Fruit fly (Drosophila melanogaster) whole organism, pupa: ENCODE results near the gene CG32856.

Experiments used
- CG10348 ChIP-seq: fragments of 200-800 bp; sonication (Bioruptor generic); IDR thresholded peaks from 2 replicates; pipeline ENCODE4 v1.3.6; 2022; ENCODE audit warnings: missing biosample characterization, missing genetic modification characterization
- CG12605 ChIP-seq: fragments of 200-800 bp; sonication (Bioruptor generic); IDR thresholded peaks from 2 replicates; pipeline ENCODE4 v1.3.6; 2022; ENCODE audit warnings: missing biosample characterization, missing genetic modification characterization
- CG13204 ChIP-seq: fragments of 200-800 bp; sonication (Bioruptor generic); optimal IDR thresholded peaks from 2 replicates; lab custom pipeline; 2018; ENCODE audit warnings: missing biosample characterization, mild to moderate bottlenecking, missing genetic modification characterization, moderate library complexity
- CG14655 ChIP-seq: fragments of 200-800 bp; sonication (Bioruptor generic); optimal IDR thresholded peaks from 3 replicates; lab custom pipeline; 2017; ENCODE audit warnings: mild to moderate bottlenecking, missing biosample characterization, missing genetic modification reagents, missing genetic modification characterization
- CG15710 ChIP-seq: fragments of 200-800 bp; sonication (Bioruptor generic); optimal IDR thresholded peaks from 2 replicates; lab custom pipeline; 2018; ENCODE audit warnings: missing biosample characterization, mild to moderate bottlenecking, missing genetic modification characterization, moderate library complexity
- CG17806 ChIP-seq: fragments of 200-800 bp; sonication (Bioruptor generic); optimal IDR thresholded peaks from 2 replicates; lab custom pipeline; 2018; ENCODE audit warnings: missing biosample characterization, mild to moderate bottlenecking, missing genetic modification characterization, moderate library complexity
- CG32121 ChIP-seq: fragments of 200-800 bp; sonication (Bioruptor generic); IDR thresholded peaks from 2 replicates; pipeline ENCODE4 v1.3.6; 2022; ENCODE audit warnings: missing biosample characterization, missing genetic modification characterization
- CG34367 ChIP-seq: fragments of 200-800 bp; sonication (Bioruptor generic); optimal IDR thresholded peaks from 2 replicates; lab custom pipeline; 2018; ENCODE audit warnings: missing biosample characterization, mild to moderate bottlenecking, missing genetic modification characterization
- CG4496 ChIP-seq: fragments of 200-800 bp; sonication (Bioruptor generic); IDR thresholded peaks from 3 replicates; pipeline ENCODE4 v1.3.6; 2022; ENCODE audit warnings: missing biosample characterization, missing genetic modification characterization
- CG8159 ChIP-seq: fragments of 200-800 bp; sonication (Bioruptor generic); optimal IDR thresholded peaks from 3 replicates; lab custom pipeline; 2018; ENCODE audit warnings: missing biosample characterization, mild to moderate bottlenecking, missing genetic modification characterization, moderate library complexity
- CG8301 ChIP-seq: fragments of 200-800 bp; sonication (Bioruptor generic); optimal IDR thresholded peaks from 2 replicates; lab custom pipeline; 2018; ENCODE audit warnings: missing biosample characterization, mild to moderate bottlenecking, missing genetic modification characterization
- CG9948 ChIP-seq: fragments of 200-800 bp; sonication (Bioruptor generic); optimal IDR thresholded peaks from 2 replicates; lab custom pipeline; 2018; ENCODE audit warnings: missing biosample characterization, mild to moderate bottlenecking, missing genetic modification characterization, moderate library complexity
- D1 ChIP-seq: fragments of 200-800 bp; sonication (Bioruptor generic); optimal IDR thresholded peaks from 2 replicates; lab custom pipeline; 2018; ENCODE audit warnings: missing biosample characterization, mild to moderate bottlenecking, missing genetic modification characterization, moderate library complexity
- EcR ChIP-seq: fragments of 200-800 bp; sonication (Bioruptor generic); optimal IDR thresholded peaks from 3 replicates; lab custom pipeline; 2019; ENCODE audit warnings: missing biosample characterization, missing genetic modification characterization, mild to moderate bottlenecking, moderate library complexity, missing genetic modification reagents
- Ets98B ChIP-seq: fragments of 200-800 bp; sonication (Bioruptor generic); IDR thresholded peaks from 2 replicates; pipeline ENCODE4 v1.3.6; 2022; ENCODE audit warnings: missing biosample characterization, missing genetic modification characterization
- Pif1A ChIP-seq: fragments of 200-800 bp; sonication (Bioruptor generic); optimal IDR thresholded peaks from 3 replicates; lab custom pipeline; 2016; ENCODE audit warnings: missing biosample characterization, missing genetic modification characterization
- Pif1B ChIP-seq: fragments of 200-800 bp; sonication (Bioruptor generic); optimal IDR thresholded peaks from 3 replicates; lab custom pipeline; 2016; ENCODE audit warnings: missing biosample characterization, missing genetic modification characterization
- Snoo ChIP-seq: fragments of 200-800 bp; sonication (Bioruptor generic); optimal IDR thresholded peaks from 3 replicates; lab custom pipeline; 2017; ENCODE audit warnings: missing biosample characterization, mild to moderate bottlenecking, missing genetic modification characterization, inconsistent platforms
- fd96Ca ChIP-seq: fragments of 200-800 bp; sonication (Bioruptor generic); IDR thresholded peaks from 3 replicates; pipeline ENCODE4 v1.3.6; 2022; ENCODE audit warnings: missing biosample characterization, missing genetic modification characterization
- gl ChIP-seq: fragments of 200-800 bp; sonication (Bioruptor generic); optimal IDR thresholded peaks from 2 replicates; lab custom pipeline; 2018; ENCODE audit warnings: missing biosample characterization, mild to moderate bottlenecking, missing genetic modification characterization
- rn ChIP-seq: fragments of 200-800 bp; sonication (Bioruptor generic); IDR thresholded peaks from 2 replicates; pipeline ENCODE4 v1.3.6; 2022; ENCODE audit warnings: missing biosample characterization, missing genetic modification characterization

CG32856 gene

dm6 chr3R:15998972-15999721, 34.0 kb upstream of the CG32856 start:
- TF ChIP-seq CG12605 (GFP tag; lab: Robert Waterston, UW) (no peak), CG17806 (tag; lab: Kevin White, UChicago) (no peak), CG8159 (no peak), CG13204 (GFP tag; lab: Kevin White, UChicago) (no peak), D1 (tag; lab: Kevin White, UChicago) (no peak), EcR (GFP tag; lab: Kevin White, UChicago) (no peak), CG14655 (GFP tag; lab: Kevin White, UChicago) (no peak), gl (tag; lab: Kevin White, UChicago) (no peak), CG15710 (tag; lab: Kevin White, UChicago) (no peak), Pif1B (GFP tag; lab: Kevin White, UChicago) (no peak), fd96Ca (no peak), CG10348 (GFP tag; lab: Robert Waterston, UW) (no peak), Ets98B (no peak), CG32121 (GFP tag; lab: Robert Waterston, UW) (no peak), Pif1A (GFP tag; lab: Kevin White, UChicago) (no peak), CG4496 (GFP tag; lab: Robert Waterston, UW) (no peak), rn (GFP tag; lab: Robert Waterston, UW) (no peak)

dm6 chr3R:15994573-15994869, 29.4 kb upstream of the CG32856 start:
- TF ChIP-seq D1 (tag; lab: Kevin White, UChicago) (no peak), CG10348 (GFP tag; lab: Robert Waterston, UW) (no peak), CG13204 (GFP tag; lab: Kevin White, UChicago) (no peak), Ets98B (no peak), Pif1B (GFP tag; lab: Kevin White, UChicago) (no peak), fd96Ca (no peak), CG9948 (no peak), CG4496 (GFP tag; lab: Robert Waterston, UW) (no peak)

- TF ChIP-seq Pif1B (GFP tag; lab: Kevin White, UChicago) (no peak), CG12605 (GFP tag; lab: Robert Waterston, UW) (peak; percentile 58), CG14655 (GFP tag; lab: Kevin White, UChicago) (peak; percentile 14), CG32121 (GFP tag; lab: Robert Waterston, UW) (peak; percentile 31; the same call in 1 of the 2 replicates), Snoo (tag; lab: Kevin White, UChicago) (no peak), CG9948 (no peak), CG4496 (GFP tag; lab: Robert Waterston, UW) (peak; percentile 54; the same call in 1 of the 3 replicates), CG13204 (GFP tag; lab: Kevin White, UChicago) (peak; percentile 81)
These were observed 28.8 kb upstream of the CG32856 start for dm6 chr3R:15993815-15994572.

- TF ChIP-seq gl (tag; lab: Kevin White, UChicago) = peak; percentile 53
- TF ChIP-seq CG12605 (GFP tag; lab: Robert Waterston, UW) = peak; percentile 66
- TF ChIP-seq CG4496 (GFP tag; lab: Robert Waterston, UW) = peak; percentile 82
- no peak for TF ChIP-seq CG34367 (tag; lab: Kevin White, UChicago)
- TF ChIP-seq CG10348 (GFP tag; lab: Robert Waterston, UW) = no peak
- TF ChIP-seq CG9948 = no peak
- no peak for TF ChIP-seq CG8301 (tag; lab: Kevin White, UChicago)
- no peak for TF ChIP-seq CG17806 (tag; lab: Kevin White, UChicago)
- peak; percentile 69 for TF ChIP-seq CG32121 (GFP tag; lab: Robert Waterston, UW)
- TF ChIP-seq CG13204 (GFP tag; lab: Kevin White, UChicago) = peak; percentile 83
- TF ChIP-seq Pif1A (GFP tag; lab: Kevin White, UChicago) = no peak
- no peak for TF ChIP-seq rn (GFP tag; lab: Robert Waterston, UW)
- peak; percentile 41 for TF ChIP-seq EcR (GFP tag; lab: Kevin White, UChicago)
- no peak for TF ChIP-seq Snoo (tag; lab: Kevin White, UChicago)
- peak; percentile 66; the same call in 1 of the 2 replicates for TF ChIP-seq Ets98B
- no peak for TF ChIP-seq Pif1B (GFP tag; lab: Kevin White, UChicago)
- peak; percentile 27 for TF ChIP-seq CG15710 (tag; lab: Kevin White, UChicago)
- TF ChIP-seq CG8159 = peak; percentile 26
- peak; percentile 76 for TF ChIP-seq D1 (tag; lab: Kevin White, UChicago)
- TF ChIP-seq CG14655 (GFP tag; lab: Kevin White, UChicago) = no peak
- TF ChIP-seq fd96Ca = peak; percentile 69; the same call in 2 of the 3 replicates
These were observed 28.1 kb upstream of the CG32856 start for dm6 chr3R:15993139-15993804.

dm6 chr3R:15991593-15991992, 26.4 kb upstream of the CG32856 start:
- TF ChIP-seq CG10348 (GFP tag; lab: Robert Waterston, UW) = no peak
- no peak for TF ChIP-seq CG12605 (GFP tag; lab: Robert Waterston, UW)
- no peak for TF ChIP-seq Snoo (tag; lab: Kevin White, UChicago)
- no peak for TF ChIP-seq CG14655 (GFP tag; lab: Kevin White, UChicago)
- no peak for TF ChIP-seq fd96Ca
- no peak for TF ChIP-seq D1 (tag; lab: Kevin White, UChicago)
- TF ChIP-seq CG34367 (tag; lab: Kevin White, UChicago) = no peak
- no peak for TF ChIP-seq EcR (GFP tag; lab: Kevin White, UChicago)
- TF ChIP-seq CG9948 = no peak
- no peak for TF ChIP-seq gl (tag; lab: Kevin White, UChicago)
- TF ChIP-seq Ets98B = no peak
- no peak for TF ChIP-seq CG4496 (GFP tag; lab: Robert Waterston, UW)
- TF ChIP-seq CG8301 (tag; lab: Kevin White, UChicago) = no peak
- TF ChIP-seq CG8159 = no peak
- no peak for TF ChIP-seq CG32121 (GFP tag; lab: Robert Waterston, UW)
- no peak for TF ChIP-seq CG13204 (GFP tag; lab: Kevin White, UChicago)
- TF ChIP-seq rn (GFP tag; lab: Robert Waterston, UW) = no peak
